Worm (Caenorhabditis elegans): ENCODE measurements around the gene unc-98.

DNA sequence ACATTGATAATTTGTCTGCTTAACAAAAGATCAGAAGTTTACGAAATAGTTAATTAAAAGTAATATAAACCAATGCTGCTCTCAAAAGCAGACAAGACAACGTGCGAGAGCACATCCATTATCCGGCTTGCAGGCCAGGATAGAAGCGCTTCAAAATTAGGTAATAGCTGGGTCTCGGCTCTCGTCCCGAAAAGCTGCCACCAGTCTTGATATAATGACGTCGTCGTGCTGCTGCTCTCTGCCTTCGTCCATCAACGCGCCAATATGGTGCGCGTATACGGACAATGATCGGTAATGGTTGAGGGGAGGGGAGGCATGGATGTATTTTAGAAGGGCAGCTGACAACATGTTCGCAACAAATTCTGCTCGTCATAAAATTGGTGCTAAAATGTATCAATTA, 39.0 kb downstream of the unc-98 start:
- TF ChIP-seq mep-1 (tag; optimal IDR thresholded peaks at IDR 0.05) (no peak), snpc-4 (tag; optimal IDR thresholded peaks at IDR 0.05) (no peak), lin-39 (tag; optimal IDR thresholded peaks at IDR 0.05) (no peak), nhr-237 (tag; optimal IDR thresholded peaks at IDR 0.05) (no peak), nhr-11 (tag; optimal IDR thresholded peaks at IDR 0.05) (no peak), pqm-1 (tag; optimal IDR thresholded peaks at IDR 0.05) (no peak), ztf-7 (tag; optimal IDR thresholded peaks at IDR 0.05) (no peak), spr-3 (GFP tag; optimal IDR thresholded peaks at IDR 0.05) (no peak), saeg-2 (GFP tag; IDR thresholded peaks at IDR 0.05) (no peak), nhr-6 (tag; optimal IDR thresholded peaks at IDR 0.05) (no peak), pha-4 (GFP tag; IDR thresholded peaks at IDR 0.05) (no peak), pha-4 (tag; optimal IDR thresholded peaks at IDR 0.05) (no peak), duxl-1 (tag; optimal IDR thresholded peaks at IDR 0.05; ENCODE audit: poor library complexity) (no peak)
